Fruit fly (Drosophila melanogaster): Measurements from ENCODE around the gene IPIP.

- TF ChIP-seq CTCF (optimal IDR thresholded peaks at IDR 0.05) = no peak
- TF ChIP-seq CG8478 (optimal IDR thresholded peaks at IDR 0.05) = no peak
Observed at dm6 chr2L:6020535-6020934, 27.3 kb upstream of the IPIP start, which contains the start of gene CG13996.

Data from S2 (cell line).